Worm (Caenorhabditis elegans): Measurements from ENCODE around the gene T28D9.1.
A peak's percentile ranks its signal among the peaks of the same experiment; 100 is the strongest.

The T28D9.1 gene

ce11 chrII:6489711-6490184 lies 2.5 kb upstream of the T28D9.1 start, which contains the start of the genes snr-3 and rsp-5 (continued):
- TF ChIP-seq let-607 (tag; optimal IDR thresholded peaks at IDR 0.05) (no peak), ceh-58 (GFP tag; IDR thresholded peaks at IDR 0.05) (no peak), pbrm-1 (GFP tag; IDR thresholded peaks at IDR 0.05) (peak; percentile 52; the same call in 1 of the 2 replicates), pha-4 (tag; optimal IDR thresholded peaks at IDR 0.05) (peak; percentile 69), ztf-26 (tag; optimal IDR thresholded peaks at IDR 0.05) (no peak), hlh-26 (GFP tag; conservative IDR thresholded peaks at IDR 0.05) (no peak), K12H6.12 (tag; optimal IDR thresholded peaks at IDR 0.05) (no peak), efl-1 (GFP tag; optimal IDR thresholded peaks at IDR 0.05) (peak; percentile 49), B0035.1 (tag; optimal IDR thresholded peaks at IDR 0.05) (no peak), lir-1 (GFP tag; conservative IDR thresholded peaks at IDR 0.05) (no peak), hmg-20 (GFP tag; IDR thresholded peaks at IDR 0.05) (no peak), attf-3 (GFP tag; conservative IDR thresholded peaks at IDR 0.05) (no peak), ama-1 (optimal IDR thresholded peaks at IDR 0.05) (no peak), ama-1 (GFP tag; optimal IDR thresholded peaks at IDR 0.05) (no peak), hsf-1 (GFP tag; IDR thresholded peaks at IDR 0.05) (no peak), F23B12.7 (tag; optimal IDR thresholded peaks at IDR 0.05; ENCODE audit: insufficient read depth) (peak; percentile 93), F57C9.4 (tag; optimal IDR thresholded peaks at IDR 0.05) (no peak), F49E8.2 (tag; optimal IDR thresholded peaks at IDR 0.05; ENCODE audit: insufficient read depth) (peak; percentile 55), lin-40 (tag; optimal IDR thresholded peaks at IDR 0.05) (peak; percentile 12), cebp-1 (GFP tag; IDR thresholded peaks at IDR 0.05) (no peak), cebp-1 (tag; optimal IDR thresholded peaks at IDR 0.05) (peak; percentile 34), Y53G8AR.9 (GFP tag; conservative IDR thresholded peaks at IDR 0.05) (no peak), C06A6.2 (GFP tag; conservative IDR thresholded peaks at IDR 0.05) (no peak), let-526 (GFP tag; IDR thresholded peaks at IDR 0.05) (no peak), ekl-4 (GFP tag; IDR thresholded peaks at IDR 0.05) (peak; percentile 72; the same call in 1 of the 2 replicates), Y67H2A.10 (GFP tag; conservative IDR thresholded peaks at IDR 0.05) (no peak), ztf-18 (tag; optimal IDR thresholded peaks at IDR 0.05) (no peak), athp-1 (tag; optimal IDR thresholded peaks at IDR 0.05) (no peak), lin-54 (GFP tag; optimal IDR thresholded peaks at IDR 0.05) (peak; percentile 70), dpl-1 (GFP tag; optimal IDR thresholded peaks at IDR 0.05) (peak; percentile 10), dox-1 (GFP tag; IDR thresholded peaks at IDR 0.05) (peak; percentile 81), die-1 (tag; optimal IDR thresholded peaks at IDR 0.05) (no peak), B0336.3 (GFP tag; IDR thresholded peaks at IDR 0.05) (no peak), chd-7 (tag; optimal IDR thresholded peaks at IDR 0.05) (no peak), nhr-27 (tag; optimal IDR thresholded peaks at IDR 0.05) (no peak), him-1 (tag; optimal IDR thresholded peaks at IDR 0.05) (peak; percentile 0), somi-1 (GFP tag; optimal IDR thresholded peaks at IDR 0.05) (no peak), tbp1 (GFP tag; optimal IDR thresholded peaks at IDR 0.05) (peak; percentile 50), C17E4.6 (GFP tag; IDR thresholded peaks at IDR 0.05) (no peak), ceh-79 (tag; optimal IDR thresholded peaks at IDR 0.05) (no peak)

- TF ChIP-seq F33H1.4 (GFP tag; IDR thresholded peaks at IDR 0.05) = peak; percentile 88
- peak; percentile 86 for TF ChIP-seq madf-3 (GFP tag; IDR thresholded peaks at IDR 0.05)
- peak; percentile 75 for TF ChIP-seq Y53G8AR.9 (GFP tag; conservative IDR thresholded peaks at IDR 0.05)
- peak; percentile 51 for TF ChIP-seq hmg-1.2 (GFP tag; IDR thresholded peaks at IDR 0.05)
- peak; percentile 24 for TF ChIP-seq tlf-1 (GFP tag; optimal IDR thresholded peaks at IDR 0.05)
- no peak for TF ChIP-seq ama-1 (optimal IDR thresholded peaks at IDR 0.05)
- TF ChIP-seq ama-1 (GFP tag; optimal IDR thresholded peaks at IDR 0.05) = peak in 1 of 2 experiments; percentile 69
- 0 out of 2 replicates have a peak, but pooled peaks have one; percentile 74 for TF ChIP-seq ceh-40 (GFP tag; IDR thresholded peaks at IDR 0.05)
- TF ChIP-seq Y95B8A.8 (GFP tag; IDR thresholded peaks at IDR 0.05) = peak; percentile 88
- TF ChIP-seq tbp1 (GFP tag; optimal IDR thresholded peaks at IDR 0.05) = peak; percentile 58
- TF ChIP-seq madf-8 (GFP tag; conservative IDR thresholded peaks at IDR 0.05) = peak; percentile 37; the same call in 1 of the 2 replicates
- TF ChIP-seq egl-44 (GFP tag; IDR thresholded peaks at IDR 0.05) = 0 out of 2 replicates have a peak, but pooled peaks have one; percentile 48
- TF ChIP-seq atf-7 (tag; optimal IDR thresholded peaks at IDR 0.05) = no peak
- TF ChIP-seq rcor-1 (GFP tag; IDR thresholded peaks at IDR 0.05) = peak; percentile 25; the same call in 1 of the 2 replicates
- peak; percentile 28; the same call in 1 of the 2 replicates for TF ChIP-seq B0336.3 (GFP tag; IDR thresholded peaks at IDR 0.05)
Observed at ce11 chrII:6491187-6491586, 1.0 kb upstream of the T28D9.1 start.

All from whole organism, young adult.